Worm (Caenorhabditis elegans) whole organism, late embryonic: ENCODE measurements around the gene par-4.

ENCODE experiments used
- C08G9.2 ChIP-seq: sonication (generic microtip); optimal IDR thresholded peaks from 2 replicates; lab custom pipeline; 2016; ENCODE audit warnings: mild to moderate bottlenecking, missing genetic modification characterization, moderate library complexity, missing compliant biosample characterization
- C38D4.7 ChIP-seq: fragments of 200-800 bp; sonication (Bioruptor generic); optimal IDR thresholded peaks from 2 replicates; lab custom pipeline; 2018; ENCODE audit warnings: mild to moderate bottlenecking, missing genetic modification characterization, moderate library complexity, missing compliant biosample characterization
- K02D7.2 ChIP-seq: sonication (generic microtip); optimal IDR thresholded peaks from 2 replicates; lab custom pipeline; 2017; ENCODE audit warnings: mild to moderate bottlenecking, missing genetic modification characterization, missing compliant biosample characterization
- K09A11.1 ChIP-seq: sonication (generic microtip); optimal IDR thresholded peaks from 2 replicates; lab custom pipeline; 2017; ENCODE audit warnings: antibody characterized with exemption, mild to moderate bottlenecking, missing genetic modification characterization, missing compliant biosample characterization; ENCODE audit not compliant: insufficient read depth
- T23F11.4 ChIP-seq: fragments of 200-800 bp; sonication (Bioruptor generic); optimal IDR thresholded peaks from 2 replicates; lab custom pipeline; 2018; ENCODE audit warnings: mild to moderate bottlenecking, missing genetic modification characterization, missing compliant biosample characterization
- Y22D7AL.16 ChIP-seq: sonication (generic microtip); optimal IDR thresholded peaks from 2 replicates; lab custom pipeline; 2016; ENCODE audit warnings: missing genetic modification characterization, missing compliant biosample characterization
- ceh-22 ChIP-seq: sonication (generic microtip); optimal IDR thresholded peaks from 2 replicates; lab custom pipeline; 2017; ENCODE audit warnings: missing biosample characterization, missing genetic modification characterization
- ceh-31 ChIP-seq: sonication (generic microtip); optimal IDR thresholded peaks from 2 replicates; lab custom pipeline; 2016; ENCODE audit warnings: missing genetic modification characterization, missing compliant biosample characterization
- ceh-9 ChIP-seq: sonication (generic microtip); optimal IDR thresholded peaks from 2 replicates; lab custom pipeline; 2016; ENCODE audit warnings: mild to moderate bottlenecking, missing genetic modification characterization, inconsistent platforms, missing compliant biosample characterization
- dmd-4 ChIP-seq: sonication (generic microtip); optimal IDR thresholded peaks from 2 replicates; lab custom pipeline; 2016; ENCODE audit warnings: borderline replicate concordance, missing genetic modification characterization, missing compliant biosample characterization
- elt-4 ChIP-seq: sonication (generic microtip); optimal IDR thresholded peaks from 2 replicates; lab custom pipeline; 2016; ENCODE audit warnings: missing genetic modification characterization, missing compliant biosample characterization
- eyg-1 ChIP-seq: sonication (generic microtip); optimal IDR thresholded peaks from 2 replicates; lab custom pipeline; 2016; ENCODE audit warnings: missing genotype, missing genetic modification characterization, missing compliant biosample characterization
- fkh-10 ChIP-seq: fragments of 150-350 bp; optimal IDR thresholded peaks from 2 replicates; lab custom pipeline; 2014; ENCODE audit warnings: missing biosample characterization, missing genetic modification reagents, missing genetic modification characterization
- hlh-13 ChIP-seq: fragments of 200-800 bp; sonication (Bioruptor generic); optimal IDR thresholded peaks from 2 replicates; lab custom pipeline; 2018; ENCODE audit warnings: mild to moderate bottlenecking, missing genetic modification characterization, missing compliant biosample characterization
- hlh-15 ChIP-seq: sonication (generic microtip); optimal IDR thresholded peaks from 2 replicates; lab custom pipeline; 2016; ENCODE audit warnings: missing genetic modification characterization, missing compliant biosample characterization
- lin-11 ChIP-seq: fragments of 200-800 bp; sonication (Bioruptor generic); optimal IDR thresholded peaks from 2 replicates; lab custom pipeline; 2018; ENCODE audit warnings: mild to moderate bottlenecking, missing genetic modification characterization, missing compliant biosample characterization
- mec-3 ChIP-seq: sonication (generic microtip); optimal IDR thresholded peaks from 2 replicates; lab custom pipeline; 2016; ENCODE audit warnings: borderline replicate concordance, missing genetic modification characterization, missing compliant biosample characterization
- nfya-1 ChIP-seq: sonication (generic microtip); optimal IDR thresholded peaks from 2 replicates; lab custom pipeline; 2017; ENCODE audit warnings: missing genetic modification characterization, mild to moderate bottlenecking, missing compliant biosample characterization, antibody characterized with exemption, moderate library complexity
- npax-4 ChIP-seq: sonication (generic microtip); optimal IDR thresholded peaks from 2 replicates; lab custom pipeline; 2016; ENCODE audit warnings: missing genetic modification characterization, missing compliant biosample characterization
- odd-2 ChIP-seq: sonication (generic microtip); optimal IDR thresholded peaks from 2 replicates; lab custom pipeline; 2017; ENCODE audit warnings: antibody characterized with exemption, mild to moderate bottlenecking, missing genetic modification characterization, missing compliant biosample characterization
- pag-3 ChIP-seq: sonication (generic microtip); optimal IDR thresholded peaks from 2 replicates; lab custom pipeline; 2016; ENCODE audit warnings: missing compliant biosample characterization, missing genetic modification characterization, borderline replicate concordance
- pat-9 ChIP-seq: fragments of 200-800 bp; sonication (Bioruptor generic); optimal IDR thresholded peaks from 2 replicates; lab custom pipeline; 2018; ENCODE audit warnings: mild to moderate bottlenecking, missing genetic modification characterization, moderate library complexity, missing compliant biosample characterization
- pax-1 ChIP-seq: fragments of 150-350 bp; optimal IDR thresholded peaks from 2 replicates; lab custom pipeline; 2014; ENCODE audit warnings: missing biosample characterization, missing genetic modification characterization
- sox-2 ChIP-seq: fragments of 200-800 bp; sonication (Bioruptor generic); IDR thresholded peaks from 2 replicates; pipeline ENCODE4 v1.3.6; 2022; ENCODE audit warnings: missing genetic modification reagents, missing genetic modification characterization, missing compliant biosample characterization
- sox-4 ChIP-seq: sonication (generic microtip); optimal IDR thresholded peaks from 2 replicates; lab custom pipeline; 2017; ENCODE audit warnings: mild to moderate bottlenecking, missing genetic modification characterization, inconsistent platforms, missing compliant biosample characterization
- syd-9 ChIP-seq: sonication (generic microtip); optimal IDR thresholded peaks from 2 replicates; lab custom pipeline; 2016; ENCODE audit warnings: mild to moderate bottlenecking, missing genetic modification characterization, moderate library complexity, missing compliant biosample characterization
- tbx-2 ChIP-seq: sonication (generic microtip); optimal IDR thresholded peaks from 2 replicates; lab custom pipeline; 2016; ENCODE audit warnings: missing genetic modification characterization, missing compliant biosample characterization
- ttx-3 ChIP-seq: sonication (generic microtip); optimal IDR thresholded peaks from 2 replicates; lab custom pipeline; 2016; ENCODE audit warnings: missing genetic modification reagents, missing genetic modification characterization, missing compliant biosample characterization
- unc-3 ChIP-seq, 2 experiments: fragments of 200-800 bp in 1 of 2; sonication (Bioruptor generic) in 1 of 2; sonication (generic microtip) in 1 of 2; conservative IDR thresholded peaks in 1 of 2; optimal IDR thresholded peaks in 1 of 2; 2 replicates each; pipeline versions ENCODE4 v1.3.6 to Lab custom; 2016 to 2022; ENCODE audit warnings: missing compliant biosample characterization in 2 of 2, missing genetic modification characterization in 2 of 2, missing genetic modification reagents in 1 of 2
- unc-42 ChIP-seq: sonication (generic microtip); optimal IDR thresholded peaks from 2 replicates; lab custom pipeline; 2016; ENCODE audit warnings: missing genotype, missing genetic modification characterization, missing compliant biosample characterization
- unc-55 ChIP-seq: sonication (generic microtip); optimal IDR thresholded peaks from 2 replicates; lab custom pipeline; 2017; ENCODE audit warnings: missing biosample characterization, missing genetic modification reagents, missing genetic modification characterization
- unc-86 ChIP-seq: sonication (generic microtip); optimal IDR thresholded peaks from 2 replicates; lab custom pipeline; 2016; ENCODE audit warnings: missing genetic modification characterization, missing compliant biosample characterization
- zip-5 ChIP-seq: sonication (generic microtip); optimal IDR thresholded peaks from 2 replicates; lab custom pipeline; 2016; ENCODE audit warnings: missing genetic modification characterization, missing compliant biosample characterization

The par-4 gene

ce11 chrV:18085150-18085833 is 13.2 kb upstream of the par-4 start, which contains the start of gene fbxa-106:
Gene fbxa-106, minus strand, starts transcription at chrV:18085200.
- no peak for TF ChIP-seq fkh-10 (GFP tag; lab: Kevin White, UChicago)
- TF ChIP-seq elt-4 (tag; lab: Kevin White, UChicago): no peak
- no peak for TF ChIP-seq zip-5
- no peak for TF ChIP-seq syd-9 (tag; lab: Kevin White, UChicago)
- TF ChIP-seq sox-4 (tag; lab: Kevin White, UChicago): no peak
- TF ChIP-seq, all 69 proteins: peak for 0

ce11 chrV:18086174-18086661 is 12.3 kb upstream of the par-4 start, which contains the start of gene Y59A8B.12:
Gene Y59A8B.12, minus strand, starts transcription at chrV:18086224.
- no peak for TF ChIP-seq odd-2 (tag; lab: Kevin White, UChicago)
- TF ChIP-seq unc-86 (tag; lab: Kevin White, UChicago): no peak
- no peak for TF ChIP-seq unc-42 (tag; lab: Kevin White, UChicago)

ce11 chrV:18086783-18087182 is 11.7 kb upstream of the par-4 start, which contains the start of gene slr-2:
Gene slr-2, plus strand, starts transcription at chrV:18087123.
- TF ChIP-seq nfya-1 (tag; lab: Kevin White, UChicago) (peak; percentile 41), sox-2 (GFP tag; lab: Robert Waterston, UW) (no peak), hlh-15 (tag; lab: Kevin White, UChicago) (no peak), unc-86 (tag; lab: Kevin White, UChicago) (no peak)

ce11 chrV:18091216-18091615 is 7.3 kb upstream of the par-4 start:
- TF ChIP-seq eyg-1 (tag; lab: Kevin White, UChicago) (no peak), lin-11 (no peak), C38D4.7 (GFP tag; lab: Kevin White, UChicago) (no peak), mec-3 (tag; lab: Kevin White, UChicago) (no peak), C08G9.2 (tag; lab: Kevin White, UChicago) (no peak), tbx-2 (tag; lab: Kevin White, UChicago) (no peak), Y22D7AL.16 (tag; lab: Kevin White, UChicago) (no peak), unc-55 (GFP tag; lab: Kevin White, UChicago) (no peak), pax-1 (no peak), npax-4 (tag; lab: Kevin White, UChicago) (no peak), hlh-13 (GFP tag; lab: Kevin White, UChicago) (no peak), fkh-10 (GFP tag; lab: Kevin White, UChicago) (no peak), pag-3 (tag; lab: Kevin White, UChicago) (no peak)

- TF ChIP-seq pat-9 (tag; lab: Kevin White, UChicago): no peak
- TF ChIP-seq unc-3 (GFP tag; conservative IDR thresholded peaks at IDR 0.05; lab: Robert Waterston, UW): no peak
- TF ChIP-seq unc-3 (tag; optimal IDR thresholded peaks at IDR 0.05; lab: Kevin White, UChicago): no peak
- no peak for TF ChIP-seq hlh-15 (tag; lab: Kevin White, UChicago)
- TF ChIP-seq ttx-3 (tag; lab: Kevin White, UChicago): no peak
- no peak for TF ChIP-seq T23F11.4 (GFP tag; lab: Kevin White, UChicago)
- no peak for TF ChIP-seq ceh-9 (tag; lab: Kevin White, UChicago)
- no peak for TF ChIP-seq ceh-31 (tag; lab: Kevin White, UChicago)
- TF ChIP-seq K09A11.1 (tag; lab: Kevin White, UChicago): no peak
- TF ChIP-seq eyg-1 (tag; lab: Kevin White, UChicago): no peak
- no peak for TF ChIP-seq dmd-4
- TF ChIP-seq K02D7.2 (tag; lab: Kevin White, UChicago): no peak
- no peak for TF ChIP-seq ceh-22 (tag; lab: Kevin White, UChicago)
Observed at ce11 chrV:18093941-18094340, 4.5 kb upstream of the par-4 start.
